Worm (Caenorhabditis elegans) whole organism, late embryonic: ENCODE data around the gene srsx-31.

Experiments used
- ama-1 ChIP-seq: fragments of 150-350 bp; optimal IDR thresholded peaks from 2 replicates; lab custom pipeline; 2014
- ceh-19 ChIP-seq: fragments of 200-800 bp; sonication (Bioruptor generic); optimal IDR thresholded peaks from 2 replicates; lab custom pipeline; 2018; ENCODE audit warnings: mild to moderate bottlenecking, missing genetic modification characterization, missing compliant biosample characterization
- ceh-31 ChIP-seq: sonication (generic microtip); optimal IDR thresholded peaks from 2 replicates; lab custom pipeline; 2016; ENCODE audit warnings: missing genetic modification characterization, missing compliant biosample characterization
- ets-4 ChIP-seq: sonication (generic microtip); optimal IDR thresholded peaks from 2 replicates; lab custom pipeline; 2016; ENCODE audit warnings: missing genetic modification characterization, missing compliant biosample characterization
- tbx-2 ChIP-seq: sonication (generic microtip); optimal IDR thresholded peaks from 2 replicates; lab custom pipeline; 2016; ENCODE audit warnings: missing genetic modification characterization, missing compliant biosample characterization
- unc-55 ChIP-seq: sonication (generic microtip); optimal IDR thresholded peaks from 2 replicates; lab custom pipeline; 2017; ENCODE audit warnings: missing biosample characterization, missing genetic modification reagents, missing genetic modification characterization
- unc-86 ChIP-seq: sonication (generic microtip); optimal IDR thresholded peaks from 2 replicates; lab custom pipeline; 2016; ENCODE audit warnings: missing genetic modification characterization, missing compliant biosample characterization

DNA sequence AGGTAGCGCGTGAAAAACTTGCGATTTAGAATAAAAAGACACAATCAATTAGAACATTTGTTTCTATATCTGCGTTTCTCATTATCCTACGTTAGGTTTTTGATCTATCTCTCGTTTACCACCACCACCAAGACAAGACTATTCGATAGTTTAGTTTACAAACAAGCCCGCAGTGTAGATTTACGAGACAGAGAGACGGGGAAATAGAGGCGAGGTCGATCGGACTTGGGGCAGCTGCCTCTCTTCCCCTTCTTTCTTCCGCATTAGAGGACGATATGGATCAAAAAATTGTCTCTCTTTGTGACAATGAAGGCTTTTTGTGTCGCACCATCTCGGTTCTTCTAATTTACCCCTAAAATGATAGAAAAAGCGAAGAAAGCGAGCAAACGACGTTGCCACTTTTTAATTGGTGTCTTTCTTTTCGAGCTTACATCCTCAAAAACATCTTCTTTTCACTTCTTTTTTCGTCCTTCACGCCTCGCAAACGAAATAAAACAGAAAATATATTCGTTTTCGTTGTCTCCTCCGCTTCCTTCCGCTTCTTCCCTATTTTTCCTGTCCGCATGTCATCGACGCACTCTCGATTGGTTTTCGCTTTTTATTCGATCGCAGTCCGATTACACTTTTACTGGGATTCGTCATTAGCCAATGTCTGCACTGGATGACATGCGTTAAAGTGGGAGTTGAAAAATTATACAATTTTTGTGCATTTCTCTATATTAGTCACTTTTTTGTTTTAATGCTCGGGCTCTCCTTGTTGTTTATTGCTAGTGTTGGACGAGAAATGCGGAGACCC, 26.7 kb upstream of the srsx-31 start:
- TF ChIP-seq ceh-31 (tag; lab: Kevin White, UChicago) (no peak), ama-1 (lab: Kevin White, UChicago) (no peak), unc-86 (no peak), unc-55 (GFP tag; lab: Kevin White, UChicago) (peak; percentile 67), tbx-2 (tag; lab: Kevin White, UChicago) (no peak), ets-4 (tag; lab: Kevin White, UChicago) (no peak), ceh-19 (GFP tag; lab: Kevin White, UChicago) (no peak)
